Fruit fly (Drosophila melanogaster) whole organism, adult: Measurements from ENCODE around the gene CG13445.

Experiments
- CG11617 ChIP-seq: fragments of 200-800 bp; sonication (Bioruptor generic); optimal IDR thresholded peaks from 2 replicates; lab custom pipeline; 2017; ENCODE audit warnings: mild to moderate bottlenecking, missing biosample characterization, missing genetic modification reagents, missing genetic modification characterization
- CG33017 ChIP-seq: fragments of 200-800 bp; sonication (Bioruptor generic); optimal IDR thresholded peaks from 2 replicates; lab custom pipeline; 2018; ENCODE audit warnings: missing biosample characterization, mild to moderate bottlenecking, missing genetic modification characterization, moderate library complexity
- CG5204 ChIP-seq: fragments of 200-800 bp; sonication (Bioruptor generic); optimal IDR thresholded peaks from 2 replicates; lab custom pipeline; 2016; ENCODE audit warnings: missing biosample characterization, missing genetic modification characterization
- CG7045 ChIP-seq: fragments of 200-800 bp; sonication (Bioruptor generic); optimal IDR thresholded peaks from 2 replicates; lab custom pipeline; 2017; ENCODE audit warnings: missing biosample characterization, mild to moderate bottlenecking, missing genetic modification characterization
- Crg-1 ChIP-seq: fragments of 200-800 bp; sonication (Bioruptor generic); optimal IDR thresholded peaks from 2 replicates; lab custom pipeline; 2016; ENCODE audit warnings: missing biosample characterization, missing genetic modification characterization
- Mnt ChIP-seq: fragments of 200-800 bp; sonication (Bioruptor generic); optimal IDR thresholded peaks from 2 replicates; lab custom pipeline; 2016; ENCODE audit warnings: missing biosample characterization, mild to moderate bottlenecking, missing genetic modification characterization
- bab1 ChIP-seq: fragments of 200-800 bp; sonication (Bioruptor generic); optimal IDR thresholded peaks from 3 replicates; lab custom pipeline; 2019; ENCODE audit warnings: missing biosample characterization, mild to moderate bottlenecking, missing genetic modification characterization, moderate library complexity
- kay ChIP-seq: fragments of 200-800 bp; sonication (Bioruptor generic); peaks from one replicate; lab custom pipeline; 2016; ENCODE audit warnings: missing biosample characterization, missing genetic modification characterization, borderline replicate concordance
- pad ChIP-seq: fragments of 200-800 bp; sonication (Bioruptor generic); optimal IDR thresholded peaks from 3 replicates; lab custom pipeline; 2017; ENCODE audit warnings: missing biosample characterization, missing genetic modification characterization, mild to moderate bottlenecking, moderate library complexity, missing genetic modification reagents
- toe ChIP-seq: fragments of 200-800 bp; sonication (Bioruptor generic); optimal IDR thresholded peaks from 2 replicates; lab custom pipeline; 2016; ENCODE audit warnings: missing biosample characterization, missing genetic modification characterization

DNA sequence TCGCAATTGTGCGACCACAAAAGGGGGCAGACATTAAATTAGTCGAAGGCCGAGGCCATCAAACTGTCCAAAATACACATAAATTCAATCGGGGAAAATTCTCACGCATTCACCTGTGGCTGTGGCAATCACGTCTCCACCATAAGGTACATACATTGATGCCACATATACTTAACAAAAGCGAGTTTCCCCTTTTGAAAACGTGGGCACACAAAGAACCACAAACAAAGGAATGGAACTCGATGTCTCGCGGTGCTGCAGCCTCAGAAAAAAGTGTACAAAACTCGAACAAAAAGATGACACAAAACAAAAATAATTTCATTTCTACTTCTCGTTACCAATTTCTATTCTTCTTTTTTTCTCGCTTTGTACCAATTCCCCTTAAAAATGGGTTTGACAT, 23.9 kb upstream of the CG13445 start:
- no peak for TF ChIP-seq kay (GFP tag; lab: Kevin White, UChicago)
- TF ChIP-seq Crg-1 (GFP tag; lab: Kevin White, UChicago) = no peak
- TF ChIP-seq toe (GFP tag; lab: Kevin White, UChicago) = no peak
- no peak for TF ChIP-seq Mnt (GFP tag; lab: Kevin White, UChicago)
- TF ChIP-seq bab1 (GFP tag; lab: Kevin White, UChicago) = no peak
- no peak for TF ChIP-seq CG5204 (GFP tag; lab: Kevin White, UChicago)
- TF ChIP-seq CG11617 = no peak
- no peak for TF ChIP-seq pad (GFP tag; lab: Kevin White, UChicago)
- TF ChIP-seq CG7045 (GFP tag; lab: Kevin White, UChicago) = no peak
- no peak for TF ChIP-seq CG33017
